Fruit fly (Drosophila melanogaster) whole organism, adult: ENCODE results near the gene CG1146.

Experiments
- CG5204 ChIP-seq: fragments of 200-800 bp; sonication (Bioruptor generic); optimal IDR thresholded peaks from 2 replicates; lab custom pipeline; 2016; ENCODE audit warnings: missing biosample characterization, missing genetic modification characterization
- Crg-1 ChIP-seq: fragments of 200-800 bp; sonication (Bioruptor generic); optimal IDR thresholded peaks from 2 replicates; lab custom pipeline; 2016; ENCODE audit warnings: missing biosample characterization, missing genetic modification characterization
- Hr96 ChIP-seq: fragments of 200-800 bp; sonication (Bioruptor generic); optimal IDR thresholded peaks from 2 replicates; lab custom pipeline; 2016; ENCODE audit warnings: missing biosample characterization, missing genetic modification characterization
- bab1 ChIP-seq: fragments of 200-800 bp; sonication (Bioruptor generic); optimal IDR thresholded peaks from 3 replicates; lab custom pipeline; 2019; ENCODE audit warnings: missing biosample characterization, mild to moderate bottlenecking, missing genetic modification characterization, moderate library complexity
- tj ChIP-seq: fragments of 200-800 bp; sonication (Bioruptor generic); optimal IDR thresholded peaks from 3 replicates; lab custom pipeline; 2017; ENCODE audit warnings: missing biosample characterization, mild to moderate bottlenecking, missing genetic modification characterization, moderate library complexity
- toe ChIP-seq: fragments of 200-800 bp; sonication (Bioruptor generic); optimal IDR thresholded peaks from 2 replicates; lab custom pipeline; 2016; ENCODE audit warnings: missing biosample characterization, missing genetic modification characterization

DNA sequence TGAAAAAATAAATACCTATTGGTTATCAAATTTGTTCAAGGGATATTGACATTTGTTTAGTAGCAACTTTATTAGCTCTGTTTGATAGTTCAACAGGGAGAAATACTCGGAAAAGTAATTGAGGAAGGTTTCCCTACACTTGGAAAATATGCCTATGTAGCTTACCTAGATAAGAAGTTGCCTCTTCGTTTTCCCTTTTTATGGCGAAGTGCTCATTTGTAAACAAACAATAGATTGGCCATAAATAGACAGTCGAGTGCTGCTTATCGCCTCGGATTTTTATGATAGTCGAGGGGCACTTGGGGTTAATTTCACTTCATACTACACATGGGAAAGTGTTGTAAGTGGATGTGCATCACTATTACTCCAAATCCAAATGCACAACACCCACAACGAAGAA is 20.1 kb upstream of the CG1146 start:
- TF ChIP-seq toe (GFP tag; lab: Kevin White, UChicago) (no peak), bab1 (GFP tag; lab: Kevin White, UChicago) (no peak), Crg-1 (no peak), tj (GFP tag; lab: Kevin White, UChicago) (no peak), CG5204 (no peak), Hr96 (GFP tag; lab: Kevin White, UChicago) (no peak)
